Fruit fly (Drosophila melanogaster) Kc167 (cell line): ENCODE measurements around the gene CG10026.

ENCODE experiments used
- Myc ChIP-seq: fragments of >200 bp; optimal IDR thresholded peaks from 2 replicates; lab custom pipeline; 2017; ENCODE audit warnings: missing external identifiers
- Sin3A ChIP-seq: fragments of >200 bp; optimal IDR thresholded peaks from 2 replicates; lab custom pipeline; 2018; ENCODE audit warnings: missing external identifiers
- h ChIP-seq: fragments of >200 bp; optimal IDR thresholded peaks from 3 replicates; lab custom pipeline; 2018; ENCODE audit warnings: missing external identifiers
- insv ChIP-seq: fragments of >200 bp; optimal IDR thresholded peaks from 3 replicates; lab custom pipeline; 2018; ENCODE audit warnings: missing external identifiers
- psq ChIP-seq: fragments of >200 bp; optimal IDR thresholded peaks from 2 replicates; lab custom pipeline; 2017; ENCODE audit warnings: missing external identifiers
- ttk ChIP-seq: sonication (Bioruptor generic); optimal IDR thresholded peaks from 2 replicates; lab custom pipeline; 2017; ENCODE audit warnings: missing external identifiers

The CG10026 gene

dm6 chr2L:19432424-19433015, 21.5 kb upstream of the CG10026 start, which contains the start of gene Rab9:
TSS of gene Rab9 (plus strand) at chr2L:19432574.
- TF ChIP-seq h (lab: Kevin White, UChicago) (no peak), Myc (lab: Kevin White, UChicago) (no peak), ttk (no peak), psq (lab: Kevin White, UChicago) (no peak), insv (lab: Kevin White, UChicago) (no peak), Sin3A (lab: Kevin White, UChicago) (no peak)

- TF ChIP-seq Sin3A (lab: Kevin White, UChicago) (no peak), insv (lab: Kevin White, UChicago) (no peak), ttk (no peak), h (lab: Kevin White, UChicago) (no peak), Myc (lab: Kevin White, UChicago) (no peak), psq (lab: Kevin White, UChicago) (no peak)
Measured at dm6 chr2L:19433292-19433691, 20.8 kb upstream of the CG10026 start.

- TF ChIP-seq h (lab: Kevin White, UChicago): no peak
Measured at dm6 chr2L:19434260-19434659, 19.8 kb upstream of the CG10026 start.

- TF ChIP-seq Sin3A (lab: Kevin White, UChicago) (no peak), h (lab: Kevin White, UChicago) (no peak), psq (lab: Kevin White, UChicago) (no peak)
Measured at dm6 chr2L:19438685-19439597, 15.1 kb upstream of the CG10026 start.

dm6 chr2L:19439598-19440230, 14.3 kb upstream of the CG10026 start:
- no peak for TF ChIP-seq Myc (lab: Kevin White, UChicago)
- TF ChIP-seq Sin3A (lab: Kevin White, UChicago): no peak
- no peak for TF ChIP-seq psq (lab: Kevin White, UChicago)
- TF ChIP-seq h (lab: Kevin White, UChicago): no peak
- TF ChIP-seq ttk: no peak
- no peak for TF ChIP-seq insv (lab: Kevin White, UChicago)

dm6 chr2L:19440285-19440684, 13.8 kb upstream of the CG10026 start:
- TF ChIP-seq h (lab: Kevin White, UChicago): no peak

- TF ChIP-seq h (lab: Kevin White, UChicago) (no peak), Myc (lab: Kevin White, UChicago) (no peak), ttk (no peak), Sin3A (lab: Kevin White, UChicago) (no peak), insv (lab: Kevin White, UChicago) (no peak), psq (lab: Kevin White, UChicago) (no peak)
Measured at dm6 chr2L:19440732-19441131, 13.3 kb upstream of the CG10026 start.

dm6 chr2L:19441339-19441738, 12.7 kb upstream of the CG10026 start:
- TF ChIP-seq Myc (lab: Kevin White, UChicago): no peak
- TF ChIP-seq insv (lab: Kevin White, UChicago): no peak
- no peak for TF ChIP-seq Sin3A (lab: Kevin White, UChicago)
- TF ChIP-seq ttk: no peak
- no peak for TF ChIP-seq psq (lab: Kevin White, UChicago)
- no peak for TF ChIP-seq h (lab: Kevin White, UChicago)

- TF ChIP-seq psq (lab: Kevin White, UChicago): no peak
- no peak for TF ChIP-seq h (lab: Kevin White, UChicago)
- TF ChIP-seq Sin3A (lab: Kevin White, UChicago): no peak
- TF ChIP-seq ttk: no peak
- no peak for TF ChIP-seq Myc (lab: Kevin White, UChicago)
Measured at dm6 chr2L:19441791-19442190, 12.3 kb upstream of the CG10026 start, which contains the start of gene RanGAP. TSS of gene RanGAP (plus strand) at chr2L:19441959.

- no peak for TF ChIP-seq ttk
Measured at dm6 chr2L:19442627-19443026, 11.4 kb upstream of the CG10026 start, which contains the start of gene CG10237. TSS of gene CG10237 (minus strand) at chr2L:19442727.

dm6 chr2L:19444734-19445140, 9.3 kb upstream of the CG10026 start, which contains the start of gene Hs2st:
TSS of gene Hs2st (minus strand) at chr2L:19444750.
- TF ChIP-seq psq (lab: Kevin White, UChicago) (no peak), h (lab: Kevin White, UChicago) (no peak), Sin3A (lab: Kevin White, UChicago) (no peak), ttk (no peak), Myc (lab: Kevin White, UChicago) (no peak)
